Fruit fly (Drosophila melanogaster): Measurements from ENCODE around the gene YL-1.

DNA sequence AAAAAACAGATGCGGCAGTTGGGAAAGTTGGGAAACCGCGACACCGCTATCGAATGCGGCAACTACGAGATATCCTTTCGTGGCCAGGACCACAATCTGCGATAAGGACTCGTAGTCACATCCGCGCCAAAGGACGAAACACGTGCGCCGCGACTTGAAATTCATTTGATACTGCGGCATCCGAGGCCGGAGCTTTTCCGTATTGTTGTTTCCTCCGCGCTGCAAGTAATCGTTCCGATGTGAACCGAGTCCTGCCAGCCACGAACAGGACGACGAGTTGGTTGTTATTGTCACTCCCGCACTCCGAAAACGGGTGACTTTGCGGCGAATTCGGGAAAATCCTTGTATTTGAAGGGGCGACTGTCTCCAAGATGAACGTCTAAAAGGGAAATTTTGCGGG, 6.3 kb upstream of the YL-1 start, which contains the start of gene dpr2:
- TF ChIP-seq CG8478 (optimal IDR thresholded peaks at IDR 0.05), result no peak
- no peak for TF ChIP-seq Dll (optimal IDR thresholded peaks at IDR 0.05)
